Fruit fly (Drosophila melanogaster) whole organism, embryonic: Measurements from ENCODE around the gene Act87E.

Source experiments
- Aef1 ChIP-seq: fragments of 200-800 bp; sonication (Bioruptor generic); IDR thresholded peaks from 3 replicates; pipeline ENCODE4 v1.3.6; 2022; ENCODE audit warnings: missing biosample characterization, missing genetic modification characterization
- C15 ChIP-seq: fragments of 200-800 bp; sonication (Bioruptor generic); IDR thresholded peaks from 3 replicates; pipeline ENCODE4 v1.3.6; 2022; ENCODE audit warnings: missing biosample characterization, missing genetic modification characterization
- CG10209 ChIP-seq: fragments of 200-800 bp; sonication (Bioruptor generic); optimal IDR thresholded peaks from 3 replicates; lab custom pipeline; 2017; ENCODE audit warnings: missing biosample characterization, mild to moderate bottlenecking, missing genetic modification characterization, missing genetic modification reagents
- CG10321 ChIP-seq: fragments of 200-800 bp; sonication (Bioruptor generic); IDR thresholded peaks from 2 replicates; pipeline ENCODE4 v1.3.6; 2022; ENCODE audit warnings: missing biosample characterization, missing genetic modification characterization
- CG10543 ChIP-seq: fragments of 200-800 bp; sonication (Bioruptor generic); optimal IDR thresholded peaks from 3 replicates; lab custom pipeline; 2017; ENCODE audit warnings: missing biosample characterization, mild to moderate bottlenecking, missing genetic modification characterization, moderate library complexity
- CG11247 ChIP-seq: fragments of 200-800 bp; sonication (Bioruptor generic); IDR thresholded peaks from 2 replicates; pipeline ENCODE4 v1.3.6; 2022; ENCODE audit warnings: missing biosample characterization, missing genetic modification characterization
- CG13296 ChIP-seq: fragments of 200-800 bp; sonication (Bioruptor generic); optimal IDR thresholded peaks from 3 replicates; lab custom pipeline; 2018; ENCODE audit warnings: missing biosample characterization, mild to moderate bottlenecking, missing genetic modification characterization
- CG15479 ChIP-seq: fragments of 200-800 bp; sonication (Bioruptor generic); optimal IDR thresholded peaks from 3 replicates; lab custom pipeline; 2019; ENCODE audit warnings: missing biosample characterization, mild to moderate bottlenecking, missing genetic modification characterization, moderate library complexity
- CG16813 ChIP-seq: fragments of 200-800 bp; sonication (Bioruptor generic); IDR thresholded peaks from 3 replicates; pipeline ENCODE4 v1.3.6; 2022; ENCODE audit warnings: missing biosample characterization, missing genetic modification characterization; ENCODE audit not compliant: partially characterized antibody
- CG17802 ChIP-seq: fragments of 200-800 bp; sonication (Bioruptor generic); optimal IDR thresholded peaks from 2 replicates; lab custom pipeline; 2018; ENCODE audit warnings: missing biosample characterization, mild to moderate bottlenecking, missing genetic modification characterization, moderate library complexity
- CG1832 ChIP-seq: fragments of 200-800 bp; sonication (Bioruptor generic); optimal IDR thresholded peaks from 2 replicates; lab custom pipeline; 2017; ENCODE audit warnings: missing biosample characterization, mild to moderate bottlenecking, missing genetic modification characterization, inconsistent platforms
- CG2678 ChIP-seq: fragments of 200-800 bp; sonication (Bioruptor generic); optimal IDR thresholded peaks from 3 replicates; lab custom pipeline; 2019; ENCODE audit warnings: missing biosample characterization, mild to moderate bottlenecking, missing genetic modification characterization, moderate library complexity
- CG2712 ChIP-seq: fragments of 200-800 bp; optimal IDR thresholded peaks from 3 replicates; lab custom pipeline; 2019; ENCODE audit warnings: missing biosample characterization, mild to moderate bottlenecking, missing genetic modification characterization, moderate library complexity
- CG31365 ChIP-seq: fragments of 200-800 bp; sonication (Bioruptor generic); optimal IDR thresholded peaks from 2 replicates; lab custom pipeline; 2018; ENCODE audit warnings: missing biosample characterization, mild to moderate bottlenecking, missing genetic modification characterization
- CG33557 ChIP-seq: fragments of 200-800 bp; sonication (Bioruptor generic); optimal IDR thresholded peaks from 2 replicates; lab custom pipeline; 2019; ENCODE audit warnings: missing biosample characterization, mild to moderate bottlenecking, missing genetic modification characterization, moderate library complexity
- CG6683 ChIP-seq: fragments of 200-800 bp; sonication (Bioruptor generic); optimal IDR thresholded peaks from 2 replicates; lab custom pipeline; 2017; ENCODE audit warnings: missing biosample characterization, mild to moderate bottlenecking, missing genetic modification characterization, missing genetic modification reagents
- CG6813 ChIP-seq: fragments of 200-800 bp; sonication (Bioruptor generic); optimal IDR thresholded peaks from 2 replicates; lab custom pipeline; 2017; ENCODE audit warnings: missing biosample characterization, missing genetic modification characterization, mild to moderate bottlenecking, moderate library complexity, missing genetic modification reagents
- CG7271 ChIP-seq: fragments of 200-800 bp; sonication (Bioruptor generic); optimal IDR thresholded peaks from 2 replicates; lab custom pipeline; 2018; ENCODE audit warnings: missing biosample characterization, mild to moderate bottlenecking, missing genetic modification characterization, moderate library complexity
- CG8388 ChIP-seq: fragments of 200-800 bp; sonication (Bioruptor generic); optimal IDR thresholded peaks from 2 replicates; lab custom pipeline; 2019; ENCODE audit warnings: missing biosample characterization, mild to moderate bottlenecking, missing genetic modification characterization, moderate library complexity
- CG9727 ChIP-seq: fragments of 200-800 bp; sonication (Bioruptor generic); optimal IDR thresholded peaks from 3 replicates; lab custom pipeline; 2017; ENCODE audit warnings: missing biosample characterization, mild to moderate bottlenecking, missing genetic modification characterization
- E2f1 ChIP-seq: fragments of 200-800 bp; sonication (Bioruptor generic); IDR thresholded peaks from 2 replicates; pipeline ENCODE4 v1.3.6; 2022; ENCODE audit warnings: missing biosample characterization, missing genetic modification characterization
- Hand ChIP-seq: fragments of 200-800 bp; sonication (Bioruptor generic); optimal IDR thresholded peaks from 2 replicates; lab custom pipeline; 2017; ENCODE audit warnings: mild to moderate bottlenecking, missing biosample characterization, missing genetic modification reagents, missing genetic modification characterization
- Lpt ChIP-seq: fragments of >200 bp; optimal IDR thresholded peaks from 2 replicates; lab custom pipeline; 2018; ENCODE audit warnings: missing biosample characterization, missing genetic modification characterization
- NC2β ChIP-seq: fragments of 200-800 bp; sonication (Bioruptor generic); optimal IDR thresholded peaks from 2 replicates; lab custom pipeline; 2016; ENCODE audit warnings: missing biosample characterization, missing genetic modification characterization
- Pdp1 ChIP-seq, 2 experiments: fragments of 200-800 bp; sonication (Bioruptor generic); optimal IDR thresholded peaks; 3 replicates each; lab custom pipeline; 2016; ENCODE audit warnings: missing biosample characterization in 2 of 2, missing genetic modification characterization in 2 of 2, mild to moderate bottlenecking in 1 of 2, moderate library complexity in 1 of 2
- Rx ChIP-seq: fragments of 200-800 bp; sonication (Bioruptor generic); IDR thresholded peaks from 2 replicates; pipeline ENCODE4 v1.3.6; 2022; ENCODE audit warnings: missing biosample characterization, missing genetic modification characterization
- Scr ChIP-seq: fragments of 200-800 bp; sonication (Bioruptor generic); IDR thresholded peaks from 2 replicates; pipeline ENCODE4 v1.3.6; 2022; ENCODE audit warnings: missing biosample characterization, missing genetic modification characterization; ENCODE audit not compliant: partially characterized antibody
- Stat92E ChIP-seq, 3 experiments: fragments of >200 bp in 2 of 3; fragments of 200-800 bp in 1 of 3; sonication (Bioruptor generic) in 1 of 3; optimal IDR thresholded peaks; 2 replicates each; lab custom pipeline; 2017 to 2019; ENCODE audit warnings: missing biosample characterization in 3 of 3, missing genetic modification characterization in 3 of 3, mild to moderate bottlenecking in 1 of 3, moderate library complexity in 1 of 3
- Taf1 ChIP-seq: fragments of 200-800 bp; sonication (Bioruptor generic); IDR thresholded peaks from 2 replicates; pipeline ENCODE4 v1.3.6; 2022; ENCODE audit warnings: missing biosample characterization, missing genetic modification characterization
- Trl ChIP-seq, 3 experiments: fragments of >200 bp in 2 of 3; fragments of 200-800 bp in 1 of 3; sonication (Bioruptor generic) in 1 of 3; optimal IDR thresholded peaks; 2 replicates in 1 of 3; 3 replicates in 2 of 3; lab custom pipeline; 2016 to 2017; ENCODE audit warnings: missing biosample characterization in 1 of 3, missing genetic modification characterization in 1 of 3
- ash1 ChIP-seq: fragments of 200-800 bp; sonication (Bioruptor generic); optimal IDR thresholded peaks from 2 replicates; lab custom pipeline; 2018; ENCODE audit warnings: missing biosample characterization, mild to moderate bottlenecking, missing genetic modification characterization
- bab2 ChIP-seq: fragments of 200-800 bp; sonication (Bioruptor generic); optimal IDR thresholded peaks from 2 replicates; lab custom pipeline; 2016; ENCODE audit warnings: missing biosample characterization, missing genetic modification characterization
- cad ChIP-seq: fragments of >200 bp; optimal IDR thresholded peaks from 2 replicates; lab custom pipeline; 2017; ENCODE audit warnings: missing biosample characterization, missing genetic modification characterization
- chif ChIP-seq, 2 experiments: fragments of 200-800 bp; sonication (Bioruptor generic); optimal IDR thresholded peaks; 3 replicates each; lab custom pipeline; 2016; ENCODE audit warnings: missing biosample characterization in 2 of 2, missing genetic modification characterization in 2 of 2
- chn ChIP-seq: fragments of 200-800 bp; sonication (Bioruptor generic); optimal IDR thresholded peaks from 2 replicates; lab custom pipeline; 2016; ENCODE audit warnings: missing biosample characterization, missing genetic modification characterization
- cwo ChIP-seq: fragments of 200-800 bp; sonication (Bioruptor generic); optimal IDR thresholded peaks from 3 replicates; lab custom pipeline; 2017; ENCODE audit warnings: missing biosample characterization, missing genetic modification characterization, mild to moderate bottlenecking, moderate library complexity, missing genetic modification reagents
- dimm ChIP-seq: fragments of 200-800 bp; sonication (Bioruptor generic); IDR thresholded peaks from 2 replicates; pipeline ENCODE4 v1.3.6; 2022; ENCODE audit warnings: missing biosample characterization, missing genetic modification characterization
- ind ChIP-seq: fragments of 200-800 bp; sonication (Bioruptor generic); optimal IDR thresholded peaks from 3 replicates; lab custom pipeline; 2016; ENCODE audit warnings: missing biosample characterization, missing genetic modification characterization
- kay ChIP-seq: fragments of 200-800 bp; sonication (Bioruptor generic); optimal IDR thresholded peaks from 2 replicates; lab custom pipeline; 2016; ENCODE audit warnings: missing biosample characterization, missing genetic modification characterization
- kni ChIP-seq: fragments of 200-800 bp; sonication (Bioruptor generic); optimal IDR thresholded peaks from 3 replicates; lab custom pipeline; 2017; ENCODE audit warnings: mild to moderate bottlenecking, missing biosample characterization, missing genetic modification reagents, missing genetic modification characterization
- lab ChIP-seq: fragments of 200-800 bp; sonication (Bioruptor generic); optimal IDR thresholded peaks from 3 replicates; lab custom pipeline; 2017; ENCODE audit warnings: missing biosample characterization, missing genetic modification characterization, mild to moderate bottlenecking, moderate library complexity, missing genetic modification reagents
- odd ChIP-seq: fragments of 200-800 bp; sonication (Bioruptor generic); optimal IDR thresholded peaks from 2 replicates; lab custom pipeline; 2017; ENCODE audit warnings: missing biosample characterization, mild to moderate bottlenecking, missing genetic modification characterization
- scrt ChIP-seq: fragments of 200-800 bp; sonication (Bioruptor generic); optimal IDR thresholded peaks from 2 replicates; lab custom pipeline; 2018; ENCODE audit warnings: missing biosample characterization, mild to moderate bottlenecking, missing genetic modification characterization, moderate library complexity
- sens ChIP-seq: fragments of 200-800 bp; sonication (Bioruptor generic); peaks from one replicate; lab custom pipeline; 2016; ENCODE audit warnings: missing biosample characterization, missing genetic modification characterization
- sima ChIP-seq: fragments of 200-800 bp; sonication (Bioruptor generic); optimal IDR thresholded peaks from 2 replicates; lab custom pipeline; 2016; ENCODE audit warnings: missing biosample characterization, missing genetic modification characterization
- slou ChIP-seq: fragments of 200-800 bp; sonication (Bioruptor generic); optimal IDR thresholded peaks from 3 replicates; lab custom pipeline; 2016; ENCODE audit warnings: missing biosample characterization, missing genetic modification characterization
- zen2 ChIP-seq: fragments of 200-800 bp; sonication (Bioruptor generic); IDR thresholded peaks from 3 replicates; pipeline ENCODE4 v1.3.6; 2022; ENCODE audit warnings: missing biosample characterization, missing genetic modification characterization; ENCODE audit not compliant: partially characterized antibody

Gene Act87E

DNA sequence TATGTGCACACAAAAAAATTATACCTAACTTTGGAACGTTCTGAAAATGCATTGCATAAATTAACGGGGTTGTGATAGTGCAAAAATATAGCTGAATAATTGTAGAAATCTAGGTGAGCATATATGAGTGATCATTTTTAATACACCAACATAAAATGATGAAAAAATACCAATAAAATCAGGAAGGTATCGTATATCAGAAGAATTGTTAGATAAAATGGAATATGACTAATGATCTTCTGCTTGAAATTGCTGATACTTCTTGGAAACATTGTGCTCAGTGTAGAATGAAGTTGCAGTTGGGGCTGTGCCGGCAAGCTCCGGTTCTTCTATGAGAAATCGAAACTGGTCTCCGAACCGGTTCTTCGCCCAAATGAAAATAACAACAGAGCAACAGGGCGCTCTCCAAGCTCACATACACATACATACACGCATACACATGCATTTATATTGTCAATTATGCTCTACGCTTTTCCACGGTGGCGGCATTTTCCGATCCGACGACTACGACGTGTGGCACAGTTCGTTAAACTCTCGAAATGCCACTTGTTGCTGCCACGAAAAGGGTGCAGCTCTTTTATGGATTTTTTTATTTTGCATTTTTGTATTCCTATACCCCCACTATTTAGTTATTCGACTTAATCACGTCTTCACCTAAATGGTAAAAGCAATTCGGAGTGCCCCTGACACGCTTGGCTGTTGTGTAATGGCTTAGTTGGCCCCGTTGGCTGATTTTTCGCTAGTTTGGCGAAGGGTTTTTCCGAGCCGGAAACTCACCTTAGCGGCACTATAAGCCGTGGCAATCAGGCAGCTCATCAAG is 24.7 kb upstream of the Act87E start (continued):
- TF ChIP-seq C15 (GFP tag; lab: Robert Waterston, UW) (peak; percentile 63; the same call in 1 of the 3 replicates), dimm (GFP tag; lab: Robert Waterston, UW) (peak; percentile 11; the same call in 1 of the 2 replicates), Pdp1 (GFP tag; optimal IDR thresholded peaks at IDR 0.05; lab: Kevin White, UChicago) (peak; percentile 84 to 88), CG6683 (GFP tag; lab: Kevin White, UChicago) (peak; percentile 57), cad (GFP tag; lab: Kevin White, UChicago) (no peak), chif (GFP tag; optimal IDR thresholded peaks at IDR 0.05; lab: Kevin White, UChicago) (peak; percentile 69 to 90), odd (GFP tag; lab: Kevin White, UChicago) (peak; percentile 86), CG33557 (GFP tag; lab: Kevin White, UChicago) (peak; percentile 92), Scr (GFP tag; lab: Robert Waterston, UW) (no peak), CG8388 (GFP tag; lab: Kevin White, UChicago) (peak; percentile 91), CG6813 (GFP tag; lab: Kevin White, UChicago) (peak; percentile 73), Lpt (GFP tag; lab: Kevin White, UChicago) (no peak), scrt (GFP tag; lab: Kevin White, UChicago) (peak; percentile 42), kay (GFP tag; lab: Kevin White, UChicago) (peak; percentile 69), zen2 (no peak), Stat92E (GFP tag; optimal IDR thresholded peaks at IDR 0.05; lab: Kevin White, UChicago) (peak in 1 of 3 experiments; percentile 45), CG1832 (GFP tag; lab: Kevin White, UChicago) (no peak), ind (GFP tag; lab: Kevin White, UChicago) (peak; percentile 86), CG16813 (GFP tag; lab: Robert Waterston, UW) (no peak), slou (GFP tag; lab: Kevin White, UChicago) (peak; percentile 77), CG2712 (peak; percentile 95), CG31365 (peak; percentile 67), Trl (optimal IDR thresholded peaks at IDR 0.05; lab: Kevin White, UChicago) (peak; percentile 25 to 26), Trl (GFP tag; optimal IDR thresholded peaks at IDR 0.05; lab: Kevin White, UChicago) (peak; percentile 88), CG10543 (peak; percentile 53), NC2β (GFP tag; lab: Kevin White, UChicago) (peak; percentile 77), sens (GFP tag; lab: Kevin White, UChicago) (peak; percentile 99), cwo (GFP tag; lab: Kevin White, UChicago) (peak; percentile 72), chn (GFP tag; lab: Kevin White, UChicago) (peak; percentile 91), CG17802 (peak; percentile 69), CG2678 (tag; lab: Kevin White, UChicago) (peak; percentile 94), E2f1 (GFP tag; lab: Robert Waterston, UW) (peak; percentile 88), CG15479 (no peak), lab (GFP tag; lab: Kevin White, UChicago) (peak; percentile 88), CG10321 (peak; percentile 56; the same call in 1 of the 2 replicates), ash1 (no peak), CG10209 (peak; percentile 94), Rx (GFP tag; lab: Robert Waterston, UW) (peak; percentile 81), CG9727 (GFP tag; lab: Kevin White, UChicago) (peak; percentile 91), CG7271 (tag; lab: Kevin White, UChicago) (peak; percentile 43), Hand (GFP tag; lab: Kevin White, UChicago) (peak; percentile 68), kni (GFP tag; lab: Kevin White, UChicago) (peak; percentile 69), sima (GFP tag; lab: Kevin White, UChicago) (peak; percentile 57), CG13296 (GFP tag; lab: Kevin White, UChicago) (peak; percentile 84), Aef1 (GFP tag; lab: Robert Waterston, UW) (peak; percentile 66; the same call in 2 of the 3 replicates), bab2 (GFP tag; lab: Kevin White, UChicago) (peak; percentile 87), Taf1 (peak; percentile 65; the same call in 1 of the 2 replicates), CG11247 (GFP tag; lab: Robert Waterston, UW) (peak; percentile 60)
